Worm (Caenorhabditis elegans) whole organism, L2 larva: ENCODE results near the gene F56C3.7.

Experiments
- F13H6.1 ChIP-seq: sonication (generic microtip); optimal IDR thresholded peaks from 2 replicates; lab custom pipeline; 2016; ENCODE audit warnings: missing genetic modification characterization, missing compliant biosample characterization
- R02D3.7 ChIP-seq: fragments of 150-350 bp; optimal IDR thresholded peaks from 2 replicates; lab custom pipeline; 2014; ENCODE audit warnings: missing biosample characterization, missing genetic modification characterization
- Y55F3AM.14 ChIP-seq: fragments of 200-800 bp; sonication (Bioruptor generic); optimal IDR thresholded peaks from 2 replicates; lab custom pipeline; 2018; ENCODE audit warnings: mild to moderate bottlenecking, missing genetic modification characterization, missing compliant biosample characterization
- ZK546.5 ChIP-seq: sonication (generic microtip); optimal IDR thresholded peaks from 2 replicates; lab custom pipeline; 2017; ENCODE audit warnings: missing biosample characterization, missing genetic modification characterization
- alr-1 ChIP-seq: fragments of 150-350 bp; optimal IDR thresholded peaks from 2 replicates; lab custom pipeline; 2014; ENCODE audit warnings: missing biosample characterization, missing genetic modification characterization
- aly-2 ChIP-seq: fragments of 150-350 bp; optimal IDR thresholded peaks from 2 replicates; lab custom pipeline; 2014; ENCODE audit warnings: missing biosample characterization, missing genetic modification characterization
- ama-1 ChIP-seq: fragments of 150-350 bp; optimal IDR thresholded peaks from 2 replicates; lab custom pipeline; 2018; ENCODE audit warnings: inconsistent platforms
- ceh-82 ChIP-seq: fragments of 150-350 bp; optimal IDR thresholded peaks from 2 replicates; lab custom pipeline; 2014; ENCODE audit warnings: missing biosample characterization, missing genetic modification characterization
- crh-2 ChIP-seq: sonication (generic microtip); optimal IDR thresholded peaks from 2 replicates; lab custom pipeline; 2017; ENCODE audit warnings: missing biosample characterization, missing genetic modification characterization
- egl-27 ChIP-seq: sonication (generic microtip); optimal IDR thresholded peaks from 3 replicates; lab custom pipeline; 2017; ENCODE audit warnings: missing biosample characterization, missing genetic modification reagents, missing genetic modification characterization
- elt-1 ChIP-seq: fragments of 150-350 bp; optimal IDR thresholded peaks from 2 replicates; lab custom pipeline; 2014; ENCODE audit warnings: missing biosample characterization, missing genetic modification characterization
- elt-3 ChIP-seq: sonication (generic microtip); optimal IDR thresholded peaks from 2 replicates; lab custom pipeline; 2017; ENCODE audit warnings: missing biosample characterization, missing genetic modification characterization
- fos-1 ChIP-seq: fragments of 150-350 bp; optimal IDR thresholded peaks from 2 replicates; lab custom pipeline; 2014; ENCODE audit warnings: missing biosample characterization, missing genetic modification characterization
- gmeb-1 ChIP-seq: fragments of 150-350 bp; optimal IDR thresholded peaks from 2 replicates; lab custom pipeline; 2014; ENCODE audit warnings: missing biosample characterization, missing genetic modification characterization
- lin-11 ChIP-seq: fragments of 150-350 bp; sonication (generic microtip); optimal IDR thresholded peaks from 2 replicates; lab custom pipeline; 2014; ENCODE audit warnings: missing biosample characterization, missing genetic modification characterization, inconsistent platforms, mixed read lengths
- lin-13 ChIP-seq: fragments of 150-350 bp; optimal IDR thresholded peaks from 2 replicates; lab custom pipeline; 2014; ENCODE audit warnings: missing biosample characterization, missing genetic modification reagents, missing genetic modification characterization
- lsy-2 ChIP-seq, 2 experiments: fragments of 150-350 bp in 1 of 2; sonication (generic microtip) in 1 of 2; optimal IDR thresholded peaks; 2 replicates each; lab custom pipeline; 2014 to 2017; ENCODE audit warnings: missing biosample characterization in 2 of 2, missing genetic modification characterization in 2 of 2
- mab-5 ChIP-seq: fragments of 150-350 bp; optimal IDR thresholded peaks from 2 replicates; lab custom pipeline; 2014; ENCODE audit warnings: missing biosample characterization, missing genetic modification characterization
- mbf-1 ChIP-seq: sonication (generic microtip); optimal IDR thresholded peaks from 2 replicates; lab custom pipeline; 2017; ENCODE audit warnings: missing biosample characterization, missing genetic modification characterization
- mdl-1 ChIP-seq, 2 experiments: fragments of 150-350 bp in 1 of 2; sonication (generic microtip) in 1 of 2; optimal IDR thresholded peaks; 2 replicates each; lab custom pipeline; 2017; ENCODE audit warnings: missing biosample characterization in 2 of 2, missing genetic modification characterization in 2 of 2
- nhr-11 ChIP-seq: fragments of 150-350 bp; optimal IDR thresholded peaks from 2 replicates; lab custom pipeline; 2014; ENCODE audit warnings: missing biosample characterization, missing genetic modification characterization
- nhr-129 ChIP-seq: fragments of 150-350 bp; optimal IDR thresholded peaks from 2 replicates; lab custom pipeline; 2014; ENCODE audit warnings: missing biosample characterization, missing genetic modification characterization
- nhr-21 ChIP-seq: fragments of 150-350 bp; optimal IDR thresholded peaks from 2 replicates; lab custom pipeline; 2014; ENCODE audit warnings: missing biosample characterization, missing genetic modification characterization
- nhr-23 ChIP-seq: fragments of 150-350 bp; optimal IDR thresholded peaks from 2 replicates; lab custom pipeline; 2014; ENCODE audit warnings: missing biosample characterization, missing genetic modification reagents, missing genetic modification characterization
- nhr-25 ChIP-seq: fragments of 150-350 bp; sonication (generic microtip); optimal IDR thresholded peaks from 3 replicates; lab custom pipeline; 2014; ENCODE audit warnings: missing biosample characterization, missing genetic modification characterization
- nhr-77 ChIP-seq: fragments of 150-350 bp; optimal IDR thresholded peaks from 2 replicates; lab custom pipeline; 2014; ENCODE audit warnings: missing biosample characterization, missing genetic modification characterization
- peb-1 ChIP-seq: fragments of 150-350 bp; optimal IDR thresholded peaks from 2 replicates; lab custom pipeline; 2014; ENCODE audit warnings: missing biosample characterization, missing genetic modification characterization
- sem-4 ChIP-seq: fragments of 150-350 bp; optimal IDR thresholded peaks from 2 replicates; lab custom pipeline; 2014; ENCODE audit warnings: missing biosample characterization, missing genetic modification reagents, missing genetic modification characterization
- skn-1 ChIP-seq: sonication (generic microtip); optimal IDR thresholded peaks from 2 replicates; lab custom pipeline; 2017; ENCODE audit warnings: missing biosample characterization, missing genetic modification characterization
- sma-3 ChIP-seq: sonication (generic microtip); optimal IDR thresholded peaks from 2 replicates; lab custom pipeline; 2016; ENCODE audit warnings: missing genetic modification reagents, missing genetic modification characterization, missing compliant biosample characterization
- sma-9 ChIP-seq, 2 experiments: fragments of 150-350 bp in 1 of 2; sonication (generic microtip) in 1 of 2; optimal IDR thresholded peaks; 2 replicates each; lab custom pipeline; 2014 to 2016; ENCODE audit warnings: missing genetic modification characterization in 2 of 2, mild to moderate bottlenecking in 1 of 2, missing biosample characterization in 1 of 2, missing compliant biosample characterization in 1 of 2, missing genetic modification reagents in 1 of 2, moderate library complexity in 1 of 2
- unc-39 ChIP-seq: fragments of 150-350 bp; optimal IDR thresholded peaks from 2 replicates; lab custom pipeline; 2014; ENCODE audit warnings: missing biosample characterization, missing genetic modification characterization
- unc-55 ChIP-seq: fragments of 150-350 bp; sonication (generic microtip); optimal IDR thresholded peaks from 3 replicates; lab custom pipeline; 2014; ENCODE audit warnings: missing biosample characterization, missing genetic modification reagents, missing genetic modification characterization
- unc-62 ChIP-seq: fragments of 150-350 bp; optimal IDR thresholded peaks from 2 replicates; lab custom pipeline; 2014; ENCODE audit warnings: missing biosample characterization, missing genetic modification reagents, missing genetic modification characterization
- zag-1 ChIP-seq: fragments of 150-350 bp; optimal IDR thresholded peaks from 2 replicates; lab custom pipeline; 2014; ENCODE audit warnings: missing biosample characterization, missing genetic modification characterization
- ztf-11 ChIP-seq: sonication (generic microtip); optimal IDR thresholded peaks from 2 replicates; lab custom pipeline; 2017; ENCODE audit warnings: missing biosample characterization, missing genetic modification characterization

F56C3.7 gene

DNA sequence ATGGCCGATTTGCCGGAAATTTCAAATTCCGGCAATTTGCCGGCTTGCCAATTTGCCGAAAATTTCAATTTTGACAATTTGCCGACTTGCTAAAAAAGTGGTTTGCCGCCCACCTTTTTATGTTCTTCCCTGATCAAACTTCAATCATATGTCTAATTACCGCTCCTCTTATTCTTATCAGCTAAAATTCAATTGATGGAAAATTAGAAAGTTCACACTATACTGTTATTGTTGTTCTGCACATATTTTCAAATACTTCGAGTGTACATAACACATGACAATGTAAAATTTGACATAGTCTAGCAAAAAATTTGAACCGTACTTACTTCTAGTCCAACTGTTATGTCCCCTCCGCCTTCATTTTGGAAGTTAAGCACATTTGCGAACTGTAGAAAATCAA, 32.8 kb downstream of the F56C3.7 start:
- TF ChIP-seq nhr-25 (tag; lab: Kevin White, UChicago): no peak
- no peak for TF ChIP-seq nhr-77 (tag; lab: Kevin White, UChicago)
- no peak for TF ChIP-seq unc-55
- TF ChIP-seq mbf-1 (tag; lab: Kevin White, UChicago): no peak
- no peak for TF ChIP-seq lin-11 (tag; lab: Kevin White, UChicago)
- TF ChIP-seq peb-1 (tag; lab: Kevin White, UChicago): no peak
- no peak for TF ChIP-seq aly-2 (tag; lab: Kevin White, UChicago)

- TF ChIP-seq unc-62 (GFP tag; lab: Kevin White, UChicago) (no peak), nhr-129 (peak; percentile 19), fos-1 (tag; lab: Kevin White, UChicago) (peak; percentile 53), crh-2 (peak; percentile 81), sma-3 (peak; percentile 11), Y55F3AM.14 (GFP tag; lab: Kevin White, UChicago) (no peak), sma-9 (GFP tag; optimal IDR thresholded peaks at IDR 0.05; lab: Kevin White, UChicago) (peak; percentile 62), sma-9 (tag; optimal IDR thresholded peaks at IDR 0.05; lab: Kevin White, UChicago) (no peak), gmeb-1 (tag; lab: Kevin White, UChicago) (peak; percentile 46)
Observed at ce11 chrX:1337009-1337408, 33.6 kb downstream of the F56C3.7 start, which contains the start of gene ttr-37. TSS of gene ttr-37 (minus strand) at chrX:1337175.

- TF ChIP-seq zag-1 (tag; lab: Kevin White, UChicago) (no peak), nhr-25 (tag; lab: Kevin White, UChicago) (no peak), nhr-77 (tag; lab: Kevin White, UChicago) (no peak), aly-2 (tag; lab: Kevin White, UChicago) (no peak), lsy-2 (tag; optimal IDR thresholded peaks at IDR 0.05; lab: Kevin White, UChicago) (no peak), lin-13 (GFP tag; lab: Kevin White, UChicago) (no peak), sma-9 (GFP tag; optimal IDR thresholded peaks at IDR 0.05; lab: Kevin White, UChicago) (no peak), sma-9 (tag; optimal IDR thresholded peaks at IDR 0.05; lab: Kevin White, UChicago) (no peak), R02D3.7 (no peak), gmeb-1 (tag; lab: Kevin White, UChicago) (no peak), nhr-21 (tag; lab: Kevin White, UChicago) (no peak), ZK546.5 (no peak), unc-39 (no peak), alr-1 (no peak), ceh-82 (tag; lab: Kevin White, UChicago) (no peak), ztf-11 (tag; lab: Kevin White, UChicago) (no peak), nhr-23 (tag; lab: Kevin White, UChicago) (no peak), mdl-1 (tag; optimal IDR thresholded peaks at IDR 0.05; lab: Kevin White, UChicago) (no peak)
Observed at ce11 chrX:1329847-1330246, 40.7 kb downstream of the F56C3.7 start, which contains the start of gene F21E9.2. TSS of gene F21E9.2 (minus strand) at chrX:1329947.

- no peak for TF ChIP-seq lsy-2 (tag; optimal IDR thresholded peaks at IDR 0.05; lab: Kevin White, UChicago)
- TF ChIP-seq ama-1 (lab: Kevin White, UChicago): no peak
- TF ChIP-seq egl-27 (tag; lab: Kevin White, UChicago): no peak
- no peak for TF ChIP-seq aly-2 (tag; lab: Kevin White, UChicago)
- no peak for TF ChIP-seq skn-1
- no peak for TF ChIP-seq zag-1 (tag; lab: Kevin White, UChicago)
- no peak for TF ChIP-seq mab-5 (tag; lab: Kevin White, UChicago)
- no peak for TF ChIP-seq fos-1 (tag; lab: Kevin White, UChicago)
- no peak for TF ChIP-seq peb-1 (tag; lab: Kevin White, UChicago)
- no peak for TF ChIP-seq F13H6.1 (tag; lab: Kevin White, UChicago)
- no peak for TF ChIP-seq nhr-11 (tag; lab: Kevin White, UChicago)
- no peak for TF ChIP-seq crh-2
- TF ChIP-seq elt-1 (tag; lab: Kevin White, UChicago): no peak
- TF ChIP-seq mbf-1 (tag; lab: Kevin White, UChicago): no peak
- TF ChIP-seq R02D3.7: no peak
- TF ChIP-seq elt-3: no peak
- TF ChIP-seq sem-4 (tag; lab: Kevin White, UChicago): no peak
- no peak for TF ChIP-seq sma-3
- no peak for TF ChIP-seq Y55F3AM.14 (GFP tag; lab: Kevin White, UChicago)
Observed at ce11 chrX:1327201-1327600, 43.4 kb downstream of the F56C3.7 start.
